Fruit fly (Drosophila melanogaster) Kc167 (cell line): Measurements from ENCODE around the gene bun.

Experiments
- Myc ChIP-seq: fragments of >200 bp; optimal IDR thresholded peaks from 2 replicates; lab custom pipeline; 2017; ENCODE audit warnings: missing external identifiers
- Sin3A ChIP-seq: fragments of >200 bp; optimal IDR thresholded peaks from 2 replicates; lab custom pipeline; 2018; ENCODE audit warnings: missing external identifiers
- h ChIP-seq: fragments of >200 bp; optimal IDR thresholded peaks from 3 replicates; lab custom pipeline; 2018; ENCODE audit warnings: missing external identifiers
- insv ChIP-seq: fragments of >200 bp; optimal IDR thresholded peaks from 3 replicates; lab custom pipeline; 2018; ENCODE audit warnings: missing external identifiers
- psq ChIP-seq: fragments of >200 bp; optimal IDR thresholded peaks from 2 replicates; lab custom pipeline; 2017; ENCODE audit warnings: missing external identifiers
- ttk ChIP-seq: sonication (Bioruptor generic); optimal IDR thresholded peaks from 2 replicates; lab custom pipeline; 2017; ENCODE audit warnings: missing external identifiers

Gene bun

DNA sequence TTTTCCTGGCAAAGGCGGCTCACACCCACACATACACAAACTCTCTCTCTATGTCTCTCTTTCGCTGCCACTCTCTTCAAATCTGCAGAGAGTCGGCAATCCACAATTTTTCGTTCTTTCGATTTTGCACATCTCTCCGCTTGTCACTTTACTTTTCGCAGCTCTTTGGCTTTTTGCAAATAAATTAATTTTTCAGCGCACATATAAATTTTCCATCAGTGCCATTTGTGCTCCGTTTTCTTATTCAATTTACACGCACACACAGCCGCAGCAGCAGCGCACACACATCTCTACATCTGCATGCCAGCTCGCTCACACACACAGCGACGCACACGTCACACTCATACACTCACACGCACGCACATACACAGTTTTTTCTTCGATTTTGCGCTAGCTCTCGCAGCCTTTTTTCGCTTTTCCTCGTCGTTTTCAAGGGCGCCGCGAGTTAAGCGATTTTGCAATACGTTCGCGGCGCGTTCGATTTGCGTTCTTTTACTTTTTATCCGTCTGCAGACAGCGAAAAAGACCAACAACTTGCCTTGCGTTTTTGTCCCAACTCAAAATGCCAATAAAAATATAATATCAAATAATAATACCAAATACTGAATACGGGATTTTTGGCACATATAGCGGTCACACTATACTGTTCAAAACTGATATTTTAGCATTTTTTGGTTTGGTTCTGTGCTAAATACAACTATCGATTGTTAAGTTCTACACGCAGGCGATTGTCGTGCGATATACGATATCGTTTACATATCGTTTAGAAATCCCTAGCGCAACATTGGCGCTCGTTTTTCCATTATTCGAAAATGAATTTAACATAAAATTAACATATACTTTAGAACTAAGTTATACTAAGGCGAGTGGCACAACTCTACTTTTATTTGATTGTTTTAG lies at the start of gene bun:
Gene bun (minus strand): TSS at position 569 of the 900 bp plus-strand sequence.
- TF ChIP-seq psq (lab: Kevin White, UChicago) (no peak), insv (lab: Kevin White, UChicago) (no peak), h (lab: Kevin White, UChicago) (no peak), ttk (lab: Kevin White, UChicago) (no peak), Myc (no peak), Sin3A (lab: Kevin White, UChicago) (no peak)

DNA sequence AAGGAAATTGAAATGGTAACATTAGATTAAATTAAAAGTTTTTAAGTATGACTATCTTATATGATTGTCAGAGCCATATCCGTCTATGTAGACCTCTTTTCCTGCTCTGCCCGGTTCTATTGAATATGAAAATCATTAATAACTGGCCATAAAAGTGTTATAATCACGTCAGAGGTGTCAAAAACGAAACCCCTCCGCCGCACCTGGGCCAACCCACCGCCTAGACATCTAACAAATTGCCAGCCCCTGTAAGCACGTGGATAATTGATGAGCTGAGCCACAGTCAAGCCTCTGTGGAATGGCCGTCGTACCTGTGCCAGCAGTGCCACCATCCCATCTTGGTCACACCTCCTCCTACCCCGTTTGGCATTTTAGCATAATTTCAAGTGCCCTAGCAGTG lies 49.4 kb upstream of the bun start:
- TF ChIP-seq Sin3A (lab: Kevin White, UChicago) (no peak), insv (lab: Kevin White, UChicago) (no peak), psq (lab: Kevin White, UChicago) (no peak), h (lab: Kevin White, UChicago) (no peak), Myc (no peak), ttk (lab: Kevin White, UChicago) (no peak)

DNA sequence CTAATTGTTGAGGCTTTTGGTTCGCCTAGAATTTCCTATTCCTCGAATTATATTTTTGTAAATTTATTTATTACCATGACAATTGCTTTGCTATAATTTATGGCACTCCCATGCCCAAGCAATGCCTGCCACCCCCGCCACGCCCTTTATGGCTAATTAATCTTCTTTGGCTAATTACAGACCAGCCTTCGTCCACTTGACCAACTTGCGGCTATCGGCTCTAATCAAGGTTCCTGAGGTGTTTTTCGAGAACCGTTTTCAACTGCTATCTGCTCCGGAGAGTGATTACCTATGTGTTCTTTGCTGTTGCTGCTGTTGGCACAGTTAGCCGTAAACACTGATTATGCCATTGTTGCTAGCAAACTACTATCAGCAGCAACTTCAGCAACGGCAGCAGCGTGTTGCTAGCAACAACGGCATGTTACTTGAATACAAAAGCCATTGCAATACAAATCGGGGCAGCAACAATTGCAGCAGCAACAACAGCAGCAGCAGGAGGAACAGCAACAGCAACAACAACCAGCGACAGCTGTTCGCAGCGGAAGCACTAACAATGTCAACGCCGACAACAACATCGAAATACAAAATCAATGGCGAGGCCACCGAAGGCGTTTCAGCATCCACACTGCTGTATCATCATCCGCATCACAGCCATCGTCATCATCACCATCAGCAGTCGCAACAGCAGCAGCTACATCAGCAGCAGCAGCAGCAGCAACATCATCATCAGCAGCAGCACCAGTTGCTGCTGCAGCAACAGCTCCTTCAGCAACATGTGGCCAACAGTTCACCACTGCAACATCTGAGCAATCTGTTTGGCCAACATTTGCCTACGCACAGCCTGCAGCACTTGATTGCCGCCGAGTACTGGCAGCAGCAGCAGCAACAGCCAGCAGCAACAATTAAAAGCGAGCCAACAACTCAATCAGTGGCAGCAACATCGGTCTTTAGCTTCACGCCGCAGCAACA lies 47.3 kb upstream of the bun start:
- TF ChIP-seq Sin3A (lab: Kevin White, UChicago) (no peak), h (lab: Kevin White, UChicago) (no peak), insv (lab: Kevin White, UChicago) (no peak), ttk (lab: Kevin White, UChicago) (no peak), Myc (no peak), psq (lab: Kevin White, UChicago) (no peak)

- TF ChIP-seq h (lab: Kevin White, UChicago) (no peak), Sin3A (lab: Kevin White, UChicago) (no peak)
Observed at dm6 chr2L:12589941-12590340, 43.5 kb upstream of the bun start.

DNA sequence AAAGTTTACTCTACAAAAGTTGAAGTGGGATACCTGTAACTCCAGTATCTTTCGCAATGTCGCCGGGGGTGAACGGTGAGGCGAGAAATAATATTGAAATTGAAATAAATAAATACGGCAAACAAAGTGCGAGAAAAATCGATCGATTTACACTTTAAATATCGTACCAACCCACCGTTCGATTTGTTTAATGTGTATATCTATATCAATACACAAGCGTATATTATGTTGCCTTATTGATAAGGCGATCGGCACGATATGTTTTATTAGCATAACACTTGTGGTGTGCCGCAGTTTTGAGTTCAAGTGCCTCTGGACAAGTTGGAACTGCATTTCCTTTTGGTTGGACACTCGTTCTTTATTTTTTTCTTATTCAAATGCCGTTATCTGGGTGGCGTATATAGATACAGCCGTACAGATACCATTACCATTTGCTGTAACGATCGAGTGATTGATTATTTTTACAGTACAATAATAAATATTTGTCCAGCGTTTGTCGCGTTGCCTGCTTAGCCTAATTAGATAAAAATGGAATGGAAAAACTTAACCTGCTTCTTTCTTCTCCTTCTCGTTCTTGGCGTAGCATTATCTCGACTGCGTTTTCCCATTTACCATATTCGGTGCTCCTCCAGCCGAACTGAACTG lies 42.6 kb upstream of the bun start:
- TF ChIP-seq insv (lab: Kevin White, UChicago): no peak

DNA sequence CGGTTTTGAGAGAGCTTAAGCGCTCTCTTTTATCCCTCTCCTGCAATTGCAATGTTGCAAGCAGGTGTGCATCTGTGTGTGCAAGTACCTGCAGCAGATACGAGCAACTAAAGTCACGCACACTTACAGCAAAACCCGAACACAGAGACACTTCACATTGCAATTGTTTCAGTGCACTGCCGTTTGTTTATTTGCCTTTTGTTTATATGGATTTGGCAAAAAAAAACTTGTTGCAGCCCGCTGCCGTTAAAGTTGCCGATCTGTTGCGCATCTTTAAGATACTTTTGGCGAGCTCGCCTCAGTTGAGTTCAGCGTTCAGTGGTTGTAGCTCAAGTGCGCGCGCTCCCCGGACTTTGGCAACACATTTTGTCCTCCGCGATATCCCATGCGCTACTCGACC lies 40.9 kb upstream of the bun start, which contains the start of gene nub:
Gene nub (plus strand): TSS at position 301 of the 400 bp plus-strand sequence.
- TF ChIP-seq h (lab: Kevin White, UChicago) (no peak), ttk (lab: Kevin White, UChicago) (no peak), insv (lab: Kevin White, UChicago) (no peak), Sin3A (lab: Kevin White, UChicago) (no peak), psq (lab: Kevin White, UChicago) (no peak)

dm6 chr2L:12586858-12587257 lies 40.4 kb upstream of the bun start:
- TF ChIP-seq insv (lab: Kevin White, UChicago): no peak
- no peak for TF ChIP-seq h (lab: Kevin White, UChicago)

DNA sequence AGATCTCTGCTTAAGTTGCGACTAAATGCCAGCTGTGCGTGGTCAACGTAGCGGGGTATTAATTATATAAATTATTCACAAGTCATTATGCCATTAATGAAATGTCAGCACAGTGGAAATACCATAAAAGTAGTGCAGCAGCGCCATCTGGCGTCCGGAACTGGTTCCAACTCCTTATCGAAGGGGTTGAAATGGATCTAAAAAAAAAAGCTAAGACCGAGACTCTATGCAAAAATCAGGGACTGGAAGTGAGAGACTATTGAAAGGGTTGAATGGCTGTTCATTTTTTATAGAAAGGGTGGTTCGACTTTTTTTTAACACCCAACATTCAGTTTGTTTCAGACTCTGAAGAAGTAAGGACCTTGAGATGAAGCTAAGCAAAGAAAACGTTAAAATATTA lies 32.7 kb upstream of the bun start:
- TF ChIP-seq psq (lab: Kevin White, UChicago) (no peak), insv (lab: Kevin White, UChicago) (no peak), Sin3A (lab: Kevin White, UChicago) (no peak), Myc (no peak), ttk (lab: Kevin White, UChicago) (no peak)

dm6 chr2L:12574979-12575500 lies 28.6 kb upstream of the bun start:
- TF ChIP-seq Myc (no peak), Sin3A (lab: Kevin White, UChicago) (no peak), ttk (lab: Kevin White, UChicago) (no peak), h (lab: Kevin White, UChicago) (no peak), insv (lab: Kevin White, UChicago) (no peak), psq (lab: Kevin White, UChicago) (no peak)

dm6 chr2L:12566886-12567666 lies 20.7 kb upstream of the bun start:
- TF ChIP-seq ttk (lab: Kevin White, UChicago) (no peak), psq (lab: Kevin White, UChicago) (no peak), insv (lab: Kevin White, UChicago) (no peak)

DNA sequence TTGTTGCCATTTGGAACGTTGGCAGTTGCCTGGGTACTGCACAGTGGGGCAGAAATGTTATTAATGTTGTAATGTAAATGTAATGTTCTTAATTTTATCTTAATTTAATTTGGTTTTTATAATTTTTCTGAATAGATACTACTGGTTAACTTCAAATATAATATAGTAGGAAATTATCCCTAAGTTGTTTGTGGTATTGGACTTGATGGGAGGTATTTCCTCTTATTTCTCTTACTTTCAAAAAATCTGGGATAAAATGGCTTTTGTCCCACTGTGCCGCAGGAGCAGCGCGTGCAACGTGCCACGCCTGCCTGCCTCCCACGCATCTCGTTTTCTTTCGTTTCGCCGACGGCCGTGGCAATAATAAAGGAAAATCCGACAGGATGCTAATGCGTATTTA lies 2.5 kb upstream of the bun start:
- no peak for TF ChIP-seq Sin3A (lab: Kevin White, UChicago)
- TF ChIP-seq psq (lab: Kevin White, UChicago): no peak
- no peak for TF ChIP-seq ttk (lab: Kevin White, UChicago)
- TF ChIP-seq h (lab: Kevin White, UChicago): no peak
- TF ChIP-seq Myc: no peak
- TF ChIP-seq insv (lab: Kevin White, UChicago): no peak
